Fruit fly (Drosophila melanogaster): Measurements from ENCODE around the gene CG12071.

DNA sequence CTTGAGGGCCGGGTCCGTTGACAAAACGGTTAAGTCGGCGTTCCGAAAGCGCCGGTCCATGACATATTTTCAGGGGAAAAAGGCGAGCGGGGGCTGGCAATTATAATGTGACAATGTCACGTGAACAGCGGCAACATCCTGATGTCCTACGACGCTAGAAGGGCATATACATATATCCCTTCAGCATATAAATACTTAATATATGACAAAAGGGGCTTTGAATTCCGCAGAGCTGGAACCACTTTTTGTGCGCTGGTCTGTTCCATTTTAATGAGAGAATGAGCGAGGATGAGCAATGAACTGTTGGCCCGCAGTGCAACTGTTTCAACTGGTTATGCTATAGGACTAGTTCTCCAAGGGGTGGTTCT, 20.3 kb downstream of the CG12071 start:
- TF ChIP-seq dsx (GFP tag; optimal IDR thresholded peaks at IDR 0.05; ENCODE audit: poor library complexity, severe bottlenecking) (no peak), Gug (GFP tag; IDR thresholded peaks at IDR 0.05) (no peak), Met (GFP tag; optimal IDR thresholded peaks at IDR 0.05) (no peak)

All from whole organism, prepupa.